Fruit fly (Drosophila melanogaster) whole organism, prepupa: ENCODE measurements around the gene CG5087.

Experiments
- Blimp-1 ChIP-seq: fragments of 200-800 bp; sonication (Bioruptor generic); optimal IDR thresholded peaks from 3 replicates; lab custom pipeline; 2017; ENCODE audit warnings: missing biosample characterization, missing genetic modification characterization, mild to moderate bottlenecking, moderate library complexity, missing genetic modification reagents
- CG10669 ChIP-seq: fragments of 200-800 bp; sonication (Bioruptor generic); optimal IDR thresholded peaks from 3 replicates; lab custom pipeline; 2018; ENCODE audit warnings: missing biosample characterization, mild to moderate bottlenecking, missing genetic modification characterization, moderate library complexity
- CG11294 ChIP-seq: fragments of 200-800 bp; sonication (Bioruptor generic); IDR thresholded peaks from 2 replicates; pipeline ENCODE4 v1.3.6; 2022; ENCODE audit warnings: missing biosample characterization, missing genetic modification characterization
- CG11762 ChIP-seq: fragments of 200-800 bp; sonication (Bioruptor generic); optimal IDR thresholded peaks from 3 replicates; lab custom pipeline; 2016; ENCODE audit warnings: missing biosample characterization, missing genetic modification characterization; ENCODE audit not compliant: insufficient read depth
- CG11902 ChIP-seq: fragments of 200-800 bp; sonication (Bioruptor generic); optimal IDR thresholded peaks from 3 replicates; lab custom pipeline; 2016; ENCODE audit warnings: missing biosample characterization, missing genetic modification characterization
- CG15336 ChIP-seq: fragments of 200-800 bp; sonication (Bioruptor generic); IDR thresholded peaks from 2 replicates; pipeline ENCODE4 v1.3.6; 2022; ENCODE audit warnings: missing biosample characterization, missing genetic modification characterization
- CG1621 ChIP-seq: fragments of 200-800 bp; sonication (Bioruptor generic); optimal IDR thresholded peaks from 3 replicates; lab custom pipeline; 2018; ENCODE audit warnings: missing biosample characterization, mild to moderate bottlenecking, missing genetic modification characterization
- CG16779 ChIP-seq: fragments of 200-800 bp; sonication (Bioruptor generic); optimal IDR thresholded peaks from 3 replicates; lab custom pipeline; 2017; ENCODE audit warnings: missing biosample characterization, mild to moderate bottlenecking, missing genetic modification characterization
- CG31627 ChIP-seq: fragments of 200-800 bp; sonication (Bioruptor generic); optimal IDR thresholded peaks from 3 replicates; lab custom pipeline; 2016; ENCODE audit warnings: missing biosample characterization, missing genetic modification characterization
- CG32006 ChIP-seq: fragments of 200-800 bp; sonication (Bioruptor generic); optimal IDR thresholded peaks from 3 replicates; lab custom pipeline; 2017; ENCODE audit warnings: missing biosample characterization, mild to moderate bottlenecking, missing genetic modification characterization
- CG34406 ChIP-seq: fragments of 200-800 bp; sonication (Bioruptor generic); optimal IDR thresholded peaks from 3 replicates; lab custom pipeline; 2016; ENCODE audit warnings: missing biosample characterization, missing genetic modification characterization
- CG3919 ChIP-seq: fragments of 200-800 bp; sonication (Bioruptor generic); optimal IDR thresholded peaks from 3 replicates; lab custom pipeline; 2016; ENCODE audit warnings: missing biosample characterization, missing genetic modification characterization
- CG4318 ChIP-seq: fragments of 200-800 bp; sonication (Bioruptor generic); optimal IDR thresholded peaks from 3 replicates; lab custom pipeline; 2017; ENCODE audit warnings: missing biosample characterization, mild to moderate bottlenecking, missing genetic modification characterization
- CG6276 ChIP-seq: fragments of 200-800 bp; sonication (Bioruptor generic); optimal IDR thresholded peaks from 2 replicates; lab custom pipeline; 2017; ENCODE audit warnings: missing biosample characterization, mild to moderate bottlenecking, missing genetic modification characterization
- CG6854 ChIP-seq: fragments of 200-800 bp; sonication (Bioruptor generic); optimal IDR thresholded peaks from 2 replicates; lab custom pipeline; 2017; ENCODE audit warnings: missing biosample characterization, mild to moderate bottlenecking, missing genetic modification characterization
- CG7368 ChIP-seq: fragments of 200-800 bp; sonication (Bioruptor generic); optimal IDR thresholded peaks from 3 replicates; lab custom pipeline; 2016; ENCODE audit warnings: missing biosample characterization, missing genetic modification characterization
- CG8119 ChIP-seq: fragments of 200-800 bp; sonication (Bioruptor generic); IDR thresholded peaks from 3 replicates; pipeline ENCODE4 v1.3.6; 2022; ENCODE audit warnings: missing biosample characterization, missing genetic modification characterization
- CG8319 ChIP-seq: fragments of 200-800 bp; sonication (Bioruptor generic); optimal IDR thresholded peaks from 3 replicates; lab custom pipeline; 2016; ENCODE audit warnings: missing biosample characterization, missing genetic modification characterization
- CG9139 ChIP-seq: fragments of 200-800 bp; sonication (Bioruptor generic); optimal IDR thresholded peaks from 3 replicates; lab custom pipeline; 2017; ENCODE audit warnings: missing biosample characterization, mild to moderate bottlenecking, missing genetic modification characterization
- Eip75B ChIP-seq: fragments of 200-800 bp; sonication (Bioruptor generic); optimal IDR thresholded peaks from 3 replicates; lab custom pipeline; 2016; ENCODE audit warnings: missing biosample characterization, missing genetic modification characterization
- Eip93F ChIP-seq: fragments of 200-800 bp; sonication (Bioruptor generic); optimal IDR thresholded peaks from 2 replicates; lab custom pipeline; 2016; ENCODE audit warnings: missing biosample characterization, mild to moderate bottlenecking, missing genetic modification characterization
- Gug ChIP-seq: fragments of 200-800 bp; sonication (Bioruptor generic); IDR thresholded peaks from 2 replicates; pipeline ENCODE4 v1.3.6; 2022; ENCODE audit warnings: missing biosample characterization, missing genetic modification characterization
- Hr39 ChIP-seq: fragments of 200-800 bp; sonication (Bioruptor generic); optimal IDR thresholded peaks from 2 replicates; lab custom pipeline; 2016; ENCODE audit warnings: missing biosample characterization, missing genetic modification characterization
- Hr4 ChIP-seq: fragments of 200-800 bp; sonication (Bioruptor generic); optimal IDR thresholded peaks from 3 replicates; lab custom pipeline; 2016; ENCODE audit warnings: missing biosample characterization, missing genetic modification characterization
- Lpt ChIP-seq: fragments of 200-800 bp; sonication (Bioruptor generic); optimal IDR thresholded peaks from 3 replicates; lab custom pipeline; 2016; ENCODE audit warnings: missing biosample characterization, missing genetic modification characterization
- Sox14 ChIP-seq: fragments of 200-800 bp; sonication (Bioruptor generic); optimal IDR thresholded peaks from 3 replicates; lab custom pipeline; 2016; ENCODE audit warnings: missing biosample characterization, missing genetic modification characterization
- Sox15 ChIP-seq: fragments of 200-800 bp; sonication (Bioruptor generic); optimal IDR thresholded peaks from 3 replicates; lab custom pipeline; 2016; ENCODE audit warnings: missing biosample characterization, missing genetic modification characterization
- achi ChIP-seq: fragments of 200-800 bp; sonication (Bioruptor generic); optimal IDR thresholded peaks from 3 replicates; lab custom pipeline; 2016; ENCODE audit warnings: missing biosample characterization, missing genetic modification characterization
- acj6 ChIP-seq: fragments of 200-800 bp; sonication (Bioruptor generic); optimal IDR thresholded peaks from 3 replicates; lab custom pipeline; 2016; ENCODE audit warnings: missing biosample characterization, missing genetic modification characterization
- dac ChIP-seq: fragments of 200-800 bp; sonication (Bioruptor generic); optimal IDR thresholded peaks from 2 replicates; lab custom pipeline; 2017; ENCODE audit warnings: missing biosample characterization, mild to moderate bottlenecking, missing genetic modification characterization
- dsx ChIP-seq: fragments of 200-800 bp; optimal IDR thresholded peaks from 3 replicates; lab custom pipeline; 2019; ENCODE audit warnings: missing biosample characterization, mild to moderate bottlenecking, missing genetic modification characterization, moderate library complexity; ENCODE audit not compliant: poor library complexity, severe bottlenecking
- eg ChIP-seq: fragments of 200-800 bp; sonication (Bioruptor generic); IDR thresholded peaks from 3 replicates; pipeline ENCODE4 v1.3.6; 2022; ENCODE audit warnings: missing biosample characterization, missing genetic modification characterization
- esn ChIP-seq: fragments of 200-800 bp; sonication (Bioruptor generic); optimal IDR thresholded peaks from 2 replicates; lab custom pipeline; 2016; ENCODE audit warnings: missing biosample characterization, mild to moderate bottlenecking, missing genetic modification characterization, moderate library complexity
- fd59A ChIP-seq: fragments of 200-800 bp; sonication (Bioruptor generic); optimal IDR thresholded peaks from 2 replicates; lab custom pipeline; 2017; ENCODE audit warnings: missing biosample characterization, mild to moderate bottlenecking, missing genetic modification characterization, missing genetic modification reagents
- fd85E ChIP-seq: fragments of 200-800 bp; sonication (Bioruptor generic); optimal IDR thresholded peaks from 3 replicates; lab custom pipeline; 2016; ENCODE audit warnings: missing biosample characterization, missing genetic modification characterization
- fkh ChIP-seq: fragments of 200-800 bp; sonication (Bioruptor generic); optimal IDR thresholded peaks from 3 replicates; lab custom pipeline; 2017; ENCODE audit warnings: missing biosample characterization, mild to moderate bottlenecking, missing genetic modification characterization, moderate library complexity
- lz ChIP-seq: fragments of 200-800 bp; sonication (Bioruptor generic); optimal IDR thresholded peaks from 3 replicates; lab custom pipeline; 2016; ENCODE audit warnings: missing biosample characterization, missing genetic modification characterization
- salr ChIP-seq, 2 experiments: fragments of 200-800 bp; sonication (Bioruptor generic); optimal IDR thresholded peaks; 3 replicates each; lab custom pipeline; 2016 to 2018; ENCODE audit warnings: missing biosample characterization in 2 of 2, missing genetic modification characterization in 2 of 2, mild to moderate bottlenecking in 1 of 2
- spab ChIP-seq: fragments of 200-800 bp; sonication (Bioruptor generic); optimal IDR thresholded peaks from 2 replicates; lab custom pipeline; 2017; ENCODE audit warnings: missing biosample characterization, mild to moderate bottlenecking, missing genetic modification characterization, missing genetic modification reagents
- ss ChIP-seq, 2 experiments: fragments of 200-800 bp; sonication (Bioruptor generic); optimal IDR thresholded peaks; 2 replicates in 1 of 2; 3 replicates in 1 of 2; lab custom pipeline; 2017 to 2018; ENCODE audit warnings: mild to moderate bottlenecking in 2 of 2, missing biosample characterization in 2 of 2, missing genetic modification characterization in 2 of 2, moderate library complexity in 1 of 2
- svp ChIP-seq: fragments of 200-800 bp; sonication (Bioruptor generic); peaks from one replicate; lab custom pipeline; 2016; ENCODE audit warnings: missing biosample characterization, missing genetic modification characterization
- topi ChIP-seq: fragments of 200-800 bp; sonication (Bioruptor generic); optimal IDR thresholded peaks from 3 replicates; lab custom pipeline; 2016; ENCODE audit warnings: missing biosample characterization, missing genetic modification characterization
- vri ChIP-seq: fragments of 200-800 bp; sonication (Bioruptor generic); optimal IDR thresholded peaks from 3 replicates; lab custom pipeline; 2016; ENCODE audit warnings: missing biosample characterization, mild to moderate bottlenecking, missing genetic modification characterization

The CG5087 gene

dm6 chr3L:9004788-9005246, 6.8 kb downstream of the CG5087 start, which contains the start of gene Doc3 (continued):
- TF ChIP-seq CG4318 (GFP tag; lab: Kevin White, UChicago) (no peak), Sox14 (GFP tag; lab: Kevin White, UChicago) (no peak), CG9139 (GFP tag; lab: Kevin White, UChicago) (no peak), CG11902 (GFP tag; lab: Kevin White, UChicago) (no peak), CG16779 (no peak), Sox15 (no peak), CG6276 (GFP tag; lab: Kevin White, UChicago) (no peak), esn (no peak)

dm6 chr3L:9009738-9010137, 11.8 kb downstream of the CG5087 start, which contains the start of gene CG5194:
Gene CG5194, minus strand, starts transcription at chr3L:9009838.
- TF ChIP-seq CG11294 (GFP tag; lab: Robert Waterston, UW): no peak
- TF ChIP-seq Blimp-1 (GFP tag; lab: Kevin White, UChicago): no peak
- TF ChIP-seq salr (GFP tag; optimal IDR thresholded peaks at IDR 0.05; lab: Kevin White, UChicago): no peak
- no peak for TF ChIP-seq CG31627 (GFP tag; lab: Kevin White, UChicago)
- no peak for TF ChIP-seq topi
- TF ChIP-seq CG8119: no peak
- no peak for TF ChIP-seq CG11902 (GFP tag; lab: Kevin White, UChicago)
- no peak for TF ChIP-seq svp (GFP tag; lab: Kevin White, UChicago)
- TF ChIP-seq esn: no peak
- TF ChIP-seq Sox14 (GFP tag; lab: Kevin White, UChicago): no peak
- no peak for TF ChIP-seq CG15336 (GFP tag; lab: Robert Waterston, UW)
- TF ChIP-seq Eip93F (GFP tag; lab: Kevin White, UChicago): no peak
- no peak for TF ChIP-seq dac (GFP tag; lab: Kevin White, UChicago)
- no peak for TF ChIP-seq lz (GFP tag; lab: Kevin White, UChicago)
- TF ChIP-seq CG32006 (GFP tag; lab: Kevin White, UChicago): no peak

dm6 chr3L:9011485-9012389, 13.8 kb downstream of the CG5087 start:
- TF ChIP-seq dac (GFP tag; lab: Kevin White, UChicago) (no peak), esn (no peak), dsx (peak; percentile 12), CG8119 (no peak), CG11762 (GFP tag; lab: Kevin White, UChicago) (no peak), CG11294 (GFP tag; lab: Robert Waterston, UW) (no peak), eg (GFP tag; lab: Robert Waterston, UW) (no peak), CG3919 (GFP tag; lab: Kevin White, UChicago) (peak; percentile 21), Lpt (GFP tag; lab: Kevin White, UChicago) (no peak), Eip93F (GFP tag; lab: Kevin White, UChicago) (no peak), CG6854 (GFP tag; lab: Kevin White, UChicago) (no peak), Gug (GFP tag; lab: Robert Waterston, UW) (no peak), fd85E (GFP tag; lab: Kevin White, UChicago) (no peak), fd59A (no peak), CG10669 (peak; percentile 18), achi (GFP tag; lab: Kevin White, UChicago) (no peak), CG8319 (GFP tag; lab: Kevin White, UChicago) (no peak), vri (no peak), lz (GFP tag; lab: Kevin White, UChicago) (no peak), CG7368 (GFP tag; lab: Kevin White, UChicago) (no peak), CG6276 (GFP tag; lab: Kevin White, UChicago) (no peak), acj6 (GFP tag; lab: Kevin White, UChicago) (no peak), CG4318 (GFP tag; lab: Kevin White, UChicago) (no peak), salr (GFP tag; optimal IDR thresholded peaks at IDR 0.05; lab: Kevin White, UChicago) (no peak), Hr39 (GFP tag; lab: Kevin White, UChicago) (no peak), CG32006 (GFP tag; lab: Kevin White, UChicago) (no peak), Eip75B (GFP tag; lab: Kevin White, UChicago) (peak; percentile 16), fkh (GFP tag; lab: Kevin White, UChicago) (peak; percentile 0), CG16779 (no peak), CG1621 (tag; lab: Kevin White, UChicago) (no peak), svp (GFP tag; lab: Kevin White, UChicago) (peak; percentile 48), CG9139 (GFP tag; lab: Kevin White, UChicago) (no peak), ss (GFP tag; optimal IDR thresholded peaks at IDR 0.05; lab: Kevin White, UChicago) (no peak), spab (GFP tag; lab: Kevin White, UChicago) (peak; percentile 22), Hr4 (GFP tag; lab: Kevin White, UChicago) (no peak), CG34406 (GFP tag; lab: Kevin White, UChicago) (no peak), topi (no peak)
